Fruit fly (Drosophila melanogaster) whole organism, embryonic: ENCODE measurements around the gene SIFaR.

Experiments used
- Adf1 ChIP-seq: fragments of 200-800 bp; sonication (Bioruptor generic); IDR thresholded peaks from 2 replicates; pipeline ENCODE4 v1.3.6; 2022; ENCODE audit warnings: missing biosample characterization, missing genetic modification characterization
- Atf3 ChIP-seq: fragments of 200-800 bp; sonication (Bioruptor generic); optimal IDR thresholded peaks from 3 replicates; lab custom pipeline; 2016; ENCODE audit warnings: missing biosample characterization, missing genetic modification characterization
- Bteb2 ChIP-seq: fragments of 200-800 bp; sonication (Bioruptor generic); optimal IDR thresholded peaks from 2 replicates; lab custom pipeline; 2016; ENCODE audit warnings: missing biosample characterization, missing genetic modification characterization
- CG10431 ChIP-seq: fragments of 200-800 bp; sonication (Bioruptor generic); optimal IDR thresholded peaks from 3 replicates; lab custom pipeline; 2018; ENCODE audit warnings: missing biosample characterization, mild to moderate bottlenecking, missing genetic modification characterization
- CG11247 ChIP-seq: fragments of 200-800 bp; sonication (Bioruptor generic); IDR thresholded peaks from 2 replicates; pipeline ENCODE4 v1.3.6; 2022; ENCODE audit warnings: missing biosample characterization, missing genetic modification characterization
- CG11696 ChIP-seq: fragments of 200-800 bp; sonication (Bioruptor generic); IDR thresholded peaks from 2 replicates; pipeline ENCODE4 v1.3.6; 2022; ENCODE audit warnings: missing biosample characterization, missing genetic modification characterization
- CG13424 ChIP-seq: fragments of 200-800 bp; sonication (Bioruptor generic); optimal IDR thresholded peaks from 2 replicates; lab custom pipeline; 2019; ENCODE audit warnings: missing biosample characterization, mild to moderate bottlenecking, missing genetic modification characterization, moderate library complexity
- CG14860 ChIP-seq: fragments of 200-800 bp; sonication (Bioruptor generic); IDR thresholded peaks from 3 replicates; pipeline ENCODE4 v1.3.6; 2022; ENCODE audit warnings: missing biosample characterization, missing genetic modification characterization; ENCODE audit not compliant: partially characterized antibody
- CG15269 ChIP-seq: fragments of 200-800 bp; sonication (Bioruptor generic); optimal IDR thresholded peaks from 2 replicates; lab custom pipeline; 2018; ENCODE audit warnings: missing biosample characterization, mild to moderate bottlenecking, missing genetic modification characterization, moderate library complexity
- CG15601 ChIP-seq: fragments of 200-800 bp; sonication (Bioruptor generic); optimal IDR thresholded peaks from 3 replicates; lab custom pipeline; 2019; ENCODE audit warnings: missing biosample characterization, mild to moderate bottlenecking, missing genetic modification characterization, moderate library complexity
- CG17359 ChIP-seq: fragments of 200-800 bp; sonication (Bioruptor generic); optimal IDR thresholded peaks from 3 replicates; lab custom pipeline; 2018; ENCODE audit warnings: missing biosample characterization, mild to moderate bottlenecking, missing genetic modification characterization, moderate library complexity
- CG17361 ChIP-seq: fragments of 200-800 bp; sonication (Bioruptor generic); IDR thresholded peaks from 3 replicates; pipeline ENCODE4 v1.3.6; 2022; ENCODE audit warnings: missing biosample characterization, missing genetic modification characterization
- CG1792 ChIP-seq: fragments of 200-800 bp; sonication (Bioruptor generic); optimal IDR thresholded peaks from 2 replicates; lab custom pipeline; 2016; ENCODE audit warnings: missing biosample characterization, missing genetic modification characterization
- CG18262 ChIP-seq: fragments of 200-800 bp; optimal IDR thresholded peaks from 3 replicates; lab custom pipeline; 2019; ENCODE audit warnings: missing biosample characterization, mild to moderate bottlenecking, missing genetic modification characterization, moderate library complexity
- CG2116 ChIP-seq: fragments of 200-800 bp; sonication (Bioruptor generic); optimal IDR thresholded peaks from 3 replicates; lab custom pipeline; 2018; ENCODE audit warnings: missing biosample characterization, mild to moderate bottlenecking, missing genetic modification characterization
- CG2199 ChIP-seq: fragments of 200-800 bp; sonication (Bioruptor generic); IDR thresholded peaks from 3 replicates; pipeline ENCODE4 v1.3.6; 2022; ENCODE audit warnings: missing biosample characterization, missing genetic modification characterization
- CG3163 ChIP-seq: fragments of 200-800 bp; sonication (Bioruptor generic); optimal IDR thresholded peaks from 3 replicates; lab custom pipeline; 2016; ENCODE audit warnings: missing biosample characterization, missing genetic modification characterization
- CG3281 ChIP-seq: fragments of 200-800 bp; sonication (Bioruptor generic); optimal IDR thresholded peaks from 3 replicates; lab custom pipeline; 2017; ENCODE audit warnings: missing biosample characterization, mild to moderate bottlenecking, missing genetic modification characterization
- CG4404 ChIP-seq: fragments of 200-800 bp; sonication (Bioruptor generic); IDR thresholded peaks from 2 replicates; pipeline ENCODE4 v1.3.6; 2022; ENCODE audit warnings: missing biosample characterization, missing genetic modification characterization
- CG4707 ChIP-seq: fragments of 200-800 bp; sonication (Bioruptor generic); optimal IDR thresholded peaks from 2 replicates; lab custom pipeline; 2018; ENCODE audit warnings: missing biosample characterization, mild to moderate bottlenecking, missing genetic modification characterization, moderate library complexity
- CG8089 ChIP-seq: fragments of 200-800 bp; sonication (Bioruptor generic); optimal IDR thresholded peaks from 3 replicates; lab custom pipeline; 2016; ENCODE audit warnings: missing biosample characterization, missing genetic modification characterization
- CG8924 ChIP-seq: fragments of 200-800 bp; optimal IDR thresholded peaks from 3 replicates; lab custom pipeline; 2019; ENCODE audit warnings: missing biosample characterization, mild to moderate bottlenecking, missing genetic modification characterization, moderate library complexity
- D19B ChIP-seq: fragments of 200-800 bp; sonication (Bioruptor generic); optimal IDR thresholded peaks from 2 replicates; lab custom pipeline; 2017; ENCODE audit warnings: missing biosample characterization, mild to moderate bottlenecking, missing genetic modification characterization
- Dp ChIP-seq: fragments of 200-800 bp; sonication (Bioruptor generic); optimal IDR thresholded peaks from 2 replicates; lab custom pipeline; 2018; ENCODE audit warnings: missing biosample characterization, mild to moderate bottlenecking, missing genetic modification characterization, moderate library complexity
- Eip74EF ChIP-seq, 2 experiments: fragments of 200-800 bp in 1 of 2; fragments of >200 bp in 1 of 2; sonication (Bioruptor generic) in 1 of 2; optimal IDR thresholded peaks; 2 replicates each; lab custom pipeline; 2017 to 2019; ENCODE audit warnings: missing biosample characterization in 2 of 2, missing genetic modification characterization in 2 of 2, mild to moderate bottlenecking in 1 of 2, moderate library complexity in 1 of 2
- Fer2 ChIP-seq: fragments of 200-800 bp; sonication (Bioruptor generic); optimal IDR thresholded peaks from 2 replicates; lab custom pipeline; 2018; ENCODE audit warnings: missing biosample characterization, mild to moderate bottlenecking, missing genetic modification characterization, moderate library complexity
- Gug ChIP-seq: fragments of 200-800 bp; sonication (Bioruptor generic); IDR thresholded peaks from 4 replicates; pipeline ENCODE4 v1.3.6; 2022; ENCODE audit warnings: missing biosample characterization, missing genetic modification characterization
- H2.0 ChIP-seq: fragments of 200-800 bp; sonication (Bioruptor generic); IDR thresholded peaks from 2 replicates; pipeline ENCODE4 v1.3.6; 2022; ENCODE audit warnings: missing biosample characterization, missing genetic modification characterization
- Hand ChIP-seq: fragments of 200-800 bp; sonication (Bioruptor generic); optimal IDR thresholded peaks from 2 replicates; lab custom pipeline; 2017; ENCODE audit warnings: mild to moderate bottlenecking, missing biosample characterization, missing genetic modification reagents, missing genetic modification characterization
- Kr ChIP-seq: fragments of 200-800 bp; sonication (Bioruptor generic); optimal IDR thresholded peaks from 2 replicates; lab custom pipeline; 2017; ENCODE audit warnings: missing biosample characterization, mild to moderate bottlenecking, missing genetic modification characterization
- Pdp1 ChIP-seq, 2 experiments: fragments of 200-800 bp; sonication (Bioruptor generic); optimal IDR thresholded peaks; 3 replicates each; lab custom pipeline; 2016; ENCODE audit warnings: missing biosample characterization in 2 of 2, missing genetic modification characterization in 2 of 2, mild to moderate bottlenecking in 1 of 2, moderate library complexity in 1 of 2
- Six4 ChIP-seq: fragments of 200-800 bp; sonication (Bioruptor generic); optimal IDR thresholded peaks from 2 replicates; lab custom pipeline; 2016; ENCODE audit warnings: missing biosample characterization, missing genetic modification characterization
- ac ChIP-seq: fragments of 200-800 bp; sonication (Bioruptor generic); optimal IDR thresholded peaks from 3 replicates; lab custom pipeline; 2017; ENCODE audit warnings: missing biosample characterization, mild to moderate bottlenecking, missing genetic modification characterization
- ap ChIP-seq: fragments of 200-800 bp; sonication (Bioruptor generic); IDR thresholded peaks from 2 replicates; pipeline ENCODE4 v1.3.6; 2022; ENCODE audit warnings: missing biosample characterization, missing genetic modification characterization
- ato ChIP-seq: fragments of 200-800 bp; sonication (Bioruptor generic); IDR thresholded peaks from 2 replicates; pipeline ENCODE4 v1.3.6; 2022; ENCODE audit warnings: missing biosample characterization, missing genetic modification characterization; ENCODE audit not compliant: partially characterized antibody
- br ChIP-seq: fragments of >200 bp; optimal IDR thresholded peaks from 2 replicates; lab custom pipeline; 2017
- btn ChIP-seq: fragments of 200-800 bp; sonication (Bioruptor generic); optimal IDR thresholded peaks from 2 replicates; lab custom pipeline; 2016; ENCODE audit warnings: missing biosample characterization, missing genetic modification characterization
- cwo ChIP-seq: fragments of 200-800 bp; sonication (Bioruptor generic); optimal IDR thresholded peaks from 3 replicates; lab custom pipeline; 2017; ENCODE audit warnings: missing biosample characterization, missing genetic modification characterization, mild to moderate bottlenecking, moderate library complexity, missing genetic modification reagents
- emc ChIP-seq: fragments of 200-800 bp; sonication (Bioruptor generic); optimal IDR thresholded peaks from 2 replicates; lab custom pipeline; 2016; ENCODE audit warnings: missing biosample characterization, missing genetic modification characterization
- fu2 ChIP-seq: fragments of 200-800 bp; sonication (Bioruptor generic); optimal IDR thresholded peaks from 2 replicates; lab custom pipeline; 2016; ENCODE audit warnings: missing biosample characterization, missing genetic modification characterization
- gcm2 ChIP-seq: fragments of 200-800 bp; sonication (Bioruptor generic); optimal IDR thresholded peaks from 2 replicates; lab custom pipeline; 2016; ENCODE audit warnings: missing biosample characterization, missing genetic modification characterization
- gt ChIP-seq: fragments of 200-800 bp; sonication (Bioruptor generic); IDR thresholded peaks from 2 replicates; pipeline ENCODE4 v1.3.6; 2022; ENCODE audit warnings: missing biosample characterization, missing genetic modification characterization
- nom ChIP-seq: fragments of 200-800 bp; sonication (Bioruptor generic); optimal IDR thresholded peaks from 2 replicates; lab custom pipeline; 2017; ENCODE audit warnings: missing biosample characterization, missing genetic modification characterization, mild to moderate bottlenecking, moderate library complexity, missing genetic modification reagents
- oc ChIP-seq: fragments of 200-800 bp; sonication (Bioruptor generic); optimal IDR thresholded peaks from 2 replicates; lab custom pipeline; 2018; ENCODE audit warnings: missing biosample characterization, mild to moderate bottlenecking, missing genetic modification characterization, moderate library complexity
- p53 ChIP-seq: fragments of 200-800 bp; sonication (Bioruptor generic); optimal IDR thresholded peaks from 2 replicates; lab custom pipeline; 2016; ENCODE audit warnings: missing biosample characterization, missing genetic modification characterization
- pfk ChIP-seq: fragments of 200-800 bp; sonication (Bioruptor generic); optimal IDR thresholded peaks from 2 replicates; lab custom pipeline; 2018; ENCODE audit warnings: missing biosample characterization, mild to moderate bottlenecking, missing genetic modification characterization, moderate library complexity
- slou ChIP-seq: fragments of 200-800 bp; sonication (Bioruptor generic); optimal IDR thresholded peaks from 3 replicates; lab custom pipeline; 2016; ENCODE audit warnings: missing biosample characterization, missing genetic modification characterization
- slp2 ChIP-seq: fragments of 200-800 bp; sonication (Bioruptor generic); optimal IDR thresholded peaks from 2 replicates; lab custom pipeline; 2016; ENCODE audit warnings: missing biosample characterization, missing genetic modification characterization
- tna ChIP-seq: fragments of 200-800 bp; sonication (Bioruptor generic); IDR thresholded peaks from 2 replicates; pipeline ENCODE4 v1.3.6; 2022; ENCODE audit warnings: missing biosample characterization, missing genetic modification characterization; ENCODE audit not compliant: partially characterized antibody
- zen2 ChIP-seq: fragments of 200-800 bp; sonication (Bioruptor generic); IDR thresholded peaks from 3 replicates; pipeline ENCODE4 v1.3.6; 2022; ENCODE audit warnings: missing biosample characterization, missing genetic modification characterization; ENCODE audit not compliant: partially characterized antibody

SIFaR gene

DNA sequence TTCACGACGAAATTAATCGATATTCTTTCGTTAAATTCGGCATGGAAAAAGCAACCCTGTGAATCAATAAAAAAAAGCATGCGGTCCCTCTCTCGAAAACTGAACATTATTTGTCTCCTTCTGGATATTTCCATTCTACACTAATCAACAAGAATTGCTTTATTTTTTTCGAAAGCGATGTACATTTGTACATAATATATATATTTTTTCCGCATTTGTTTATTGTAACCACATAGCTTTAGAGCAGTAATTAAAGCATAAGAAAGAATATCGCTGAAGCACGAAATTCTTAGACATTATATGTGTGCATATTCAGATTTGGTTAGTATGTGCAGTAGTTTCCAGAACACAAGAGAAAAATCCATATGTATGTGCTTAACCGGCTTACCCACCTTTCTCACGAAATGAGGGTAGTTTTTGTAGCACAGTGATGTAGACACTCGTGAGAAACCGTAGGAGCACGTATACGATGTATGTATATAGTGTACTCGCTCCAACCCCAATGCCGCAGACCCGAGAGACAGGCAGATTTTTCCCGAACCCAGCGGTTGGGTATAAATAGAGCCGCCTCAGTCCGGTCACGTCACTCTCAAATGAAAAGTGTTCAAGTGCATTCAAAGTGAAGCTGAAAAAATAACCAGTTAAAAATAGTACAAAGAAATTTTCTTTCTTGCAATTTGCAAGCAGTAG lies 2.4 kb upstream of the SIFaR start (continued):
- peak; percentile 80 for TF ChIP-seq Six4
- no peak for TF ChIP-seq zen2 (GFP tag; lab: Robert Waterston, UW)
- TF ChIP-seq CG3281, result peak; percentile 93
- peak; percentile 59 for TF ChIP-seq CG1792 (GFP tag; lab: Kevin White, UChicago)
- TF ChIP-seq CG4707 (GFP tag; lab: Kevin White, UChicago), result peak; percentile 57
- no peak for TF ChIP-seq emc (GFP tag; lab: Kevin White, UChicago)
- TF ChIP-seq D19B, result peak; percentile 75
- TF ChIP-seq Kr (GFP tag; lab: Kevin White, UChicago), result no peak
- TF ChIP-seq CG8089, result peak; percentile 27
- TF ChIP-seq ap (GFP tag; lab: Robert Waterston, UW), result no peak
- no peak for TF ChIP-seq H2.0
- peak; percentile 100 for TF ChIP-seq CG2116 (GFP tag; lab: Kevin White, UChicago)
- no peak for TF ChIP-seq gt (GFP tag; lab: Robert Waterston, UW)
- TF ChIP-seq CG11247, result no peak
- TF ChIP-seq Adf1 (GFP tag; lab: Robert Waterston, UW), result no peak
- TF ChIP-seq Fer2 (tag; lab: Kevin White, UChicago), result peak; percentile 71
- TF ChIP-seq CG17359 (tag; lab: Kevin White, UChicago), result peak; percentile 57
- TF ChIP-seq nom (GFP tag; lab: Kevin White, UChicago), result peak; percentile 88
- no peak for TF ChIP-seq ato (GFP tag; lab: Robert Waterston, UW)
- TF ChIP-seq CG17361 (GFP tag; lab: Robert Waterston, UW), result no peak
- peak; percentile 33 for TF ChIP-seq btn (GFP tag; lab: Kevin White, UChicago)
- peak; percentile 67 for TF ChIP-seq Gug (GFP tag; lab: Robert Waterston, UW)
- TF ChIP-seq ac (GFP tag; lab: Kevin White, UChicago), result peak; percentile 34
- peak; percentile 91 for TF ChIP-seq CG13424 (tag; lab: Kevin White, UChicago)
- TF ChIP-seq tna, result no peak
- peak; percentile 14 for TF ChIP-seq slou (GFP tag; lab: Kevin White, UChicago)
- no peak for TF ChIP-seq br (lab: Kevin White, UChicago)
- peak; percentile 91 for TF ChIP-seq CG15269 (tag; lab: Kevin White, UChicago)
- peak; percentile 39 for TF ChIP-seq CG3163 (GFP tag; lab: Kevin White, UChicago)
- TF ChIP-seq CG18262 (tag; lab: Kevin White, UChicago), result peak; percentile 94
- no peak for TF ChIP-seq CG11696 (GFP tag; lab: Robert Waterston, UW)
- TF ChIP-seq pfk (GFP tag; lab: Kevin White, UChicago), result peak; percentile 22
- TF ChIP-seq CG14860 (GFP tag; lab: Robert Waterston, UW), result no peak
- peak; percentile 65 for TF ChIP-seq Atf3 (GFP tag; lab: Kevin White, UChicago)
- TF ChIP-seq CG2199 (GFP tag; lab: Robert Waterston, UW), result no peak
- TF ChIP-seq gcm2, result no peak
- TF ChIP-seq CG8924, result peak; percentile 95
- TF ChIP-seq p53 (GFP tag; lab: Kevin White, UChicago), result no peak
- TF ChIP-seq cwo (GFP tag; lab: Kevin White, UChicago), result peak; percentile 90
- peak; percentile 81 for TF ChIP-seq CG15601 (tag; lab: Kevin White, UChicago)
- TF ChIP-seq oc (tag; lab: Kevin White, UChicago), result peak; percentile 89
- TF ChIP-seq CG10431 (GFP tag; lab: Kevin White, UChicago), result peak; percentile 86
- no peak for TF ChIP-seq CG4404 (GFP tag; lab: Robert Waterston, UW)
- TF ChIP-seq fu2, result peak; percentile 62
- TF ChIP-seq slp2 (GFP tag; lab: Kevin White, UChicago), result no peak
- peak; percentile 90 for TF ChIP-seq Hand (GFP tag; lab: Kevin White, UChicago)
- peak; percentile 36 for TF ChIP-seq Dp (GFP tag; lab: Kevin White, UChicago)
- peak; percentile 33 to 68 for TF ChIP-seq Pdp1 (GFP tag; optimal IDR thresholded peaks at IDR 0.05; lab: Kevin White, UChicago)
- peak; percentile 71 for TF ChIP-seq Bteb2
- TF ChIP-seq Eip74EF (GFP tag; optimal IDR thresholded peaks at IDR 0.05; lab: Kevin White, UChicago), result peak in 1 of 2 experiments; percentile 86
